Worm (Caenorhabditis elegans) whole organism, L3 larva: ENCODE data around the gene F17C11.22.
A peak's percentile ranks its signal among the peaks of the same experiment; 100 is the strongest.

Experiments used
- aly-2 ChIP-seq: fragments of 150-350 bp; optimal IDR thresholded peaks from 2 replicates; lab custom pipeline; 2014; ENCODE audit warnings: missing biosample characterization, missing genetic modification characterization
- daf-12 ChIP-seq: fragments of 150-350 bp; optimal IDR thresholded peaks from 2 replicates; lab custom pipeline; 2014; ENCODE audit warnings: missing biosample characterization, missing genetic modification reagents, missing genetic modification characterization
- egl-27 ChIP-seq: sonication (generic microtip); optimal IDR thresholded peaks from 4 replicates; lab custom pipeline; 2017; ENCODE audit warnings: missing biosample characterization, missing genetic modification reagents, missing genetic modification characterization
- nhr-23 ChIP-seq: fragments of 150-350 bp; optimal IDR thresholded peaks from 2 replicates; lab custom pipeline; 2014; ENCODE audit warnings: missing biosample characterization, missing genetic modification reagents, missing genetic modification characterization
- nhr-25 ChIP-seq: sonication (generic microtip); optimal IDR thresholded peaks from 2 replicates; lab custom pipeline; 2017; ENCODE audit warnings: missing biosample characterization, missing genetic modification characterization
- pha-4 ChIP-seq: fragments of 150-350 bp; optimal IDR thresholded peaks from 2 replicates; lab custom pipeline; 2014; ENCODE audit warnings: missing biosample characterization, missing genetic modification reagents, missing genetic modification characterization
- sea-2 ChIP-seq: fragments of 150-350 bp; sonication (generic microtip); optimal IDR thresholded peaks from 4 replicates; lab custom pipeline; 2014; ENCODE audit warnings: missing biosample characterization, missing genetic modification reagents, missing genetic modification characterization
- snpc-4 ChIP-seq: fragments of 150-350 bp; optimal IDR thresholded peaks from 2 replicates; lab custom pipeline; 2014; ENCODE audit warnings: missing biosample characterization, missing genetic modification characterization
- tbx-2 ChIP-seq: sonication (generic microtip); optimal IDR thresholded peaks from 2 replicates; lab custom pipeline; 2016; ENCODE audit warnings: mild to moderate bottlenecking, missing genetic modification characterization, missing compliant biosample characterization
- zag-1 ChIP-seq: fragments of 150-350 bp; optimal IDR thresholded peaks from 2 replicates; lab custom pipeline; 2014; ENCODE audit warnings: missing biosample characterization, missing genetic modification characterization
- ztf-4 ChIP-seq: fragments of 150-350 bp; optimal IDR thresholded peaks from 2 replicates; lab custom pipeline; 2014; ENCODE audit warnings: missing biosample characterization, missing genetic modification characterization

- TF ChIP-seq egl-27 (no peak), zag-1 (tag; lab: Kevin White, UChicago) (no peak), snpc-4 (no peak), nhr-23 (tag; lab: Kevin White, UChicago) (no peak), sea-2 (GFP tag; lab: Kevin White, UChicago) (no peak), pha-4 (peak; percentile 74), aly-2 (tag; lab: Kevin White, UChicago) (no peak), daf-12 (no peak), nhr-25 (tag; lab: Kevin White, UChicago) (no peak), ztf-4 (tag; lab: Kevin White, UChicago) (no peak), tbx-2 (tag; lab: Kevin White, UChicago) (no peak)
These were observed 9.4 kb downstream of the F17C11.22 start, which contains the start of gene vps-36 for ce11 chrV:10960544-10960943.
